Fruit fly (Drosophila melanogaster) whole organism, pupa: ENCODE results near the gene CG32152.
A peak's percentile ranks its signal among the peaks of the same experiment; 100 is the strongest.

Experiments
- CG12605 ChIP-seq: fragments of 200-800 bp; sonication (Bioruptor generic); IDR thresholded peaks from 2 replicates; pipeline ENCODE4 v1.3.6; 2022; ENCODE audit warnings: missing biosample characterization, missing genetic modification characterization
- CG15710 ChIP-seq: fragments of 200-800 bp; sonication (Bioruptor generic); optimal IDR thresholded peaks from 2 replicates; lab custom pipeline; 2018; ENCODE audit warnings: missing biosample characterization, mild to moderate bottlenecking, missing genetic modification characterization, moderate library complexity
- CG17806 ChIP-seq: fragments of 200-800 bp; sonication (Bioruptor generic); optimal IDR thresholded peaks from 2 replicates; lab custom pipeline; 2018; ENCODE audit warnings: missing biosample characterization, mild to moderate bottlenecking, missing genetic modification characterization, moderate library complexity
- CG8301 ChIP-seq: fragments of 200-800 bp; sonication (Bioruptor generic); optimal IDR thresholded peaks from 2 replicates; lab custom pipeline; 2018; ENCODE audit warnings: missing biosample characterization, mild to moderate bottlenecking, missing genetic modification characterization
- CG9948 ChIP-seq: fragments of 200-800 bp; sonication (Bioruptor generic); optimal IDR thresholded peaks from 2 replicates; lab custom pipeline; 2018; ENCODE audit warnings: missing biosample characterization, mild to moderate bottlenecking, missing genetic modification characterization, moderate library complexity
- D1 ChIP-seq: fragments of 200-800 bp; sonication (Bioruptor generic); optimal IDR thresholded peaks from 2 replicates; lab custom pipeline; 2018; ENCODE audit warnings: missing biosample characterization, mild to moderate bottlenecking, missing genetic modification characterization, moderate library complexity
- EcR ChIP-seq: fragments of 200-800 bp; sonication (Bioruptor generic); optimal IDR thresholded peaks from 3 replicates; lab custom pipeline; 2019; ENCODE audit warnings: missing biosample characterization, missing genetic modification characterization, mild to moderate bottlenecking, moderate library complexity, missing genetic modification reagents
- Ets98B ChIP-seq: fragments of 200-800 bp; sonication (Bioruptor generic); IDR thresholded peaks from 2 replicates; pipeline ENCODE4 v1.3.6; 2022; ENCODE audit warnings: missing biosample characterization, missing genetic modification characterization
- gl ChIP-seq: fragments of 200-800 bp; sonication (Bioruptor generic); optimal IDR thresholded peaks from 2 replicates; lab custom pipeline; 2018; ENCODE audit warnings: missing biosample characterization, mild to moderate bottlenecking, missing genetic modification characterization

- TF ChIP-seq CG17806 (peak; percentile 85), D1 (no peak), CG12605 (GFP tag; lab: Robert Waterston, UW) (peak; percentile 63), gl (peak; percentile 86), CG8301 (tag; lab: Kevin White, UChicago) (peak; percentile 91), CG15710 (tag; lab: Kevin White, UChicago) (peak; percentile 79), CG9948 (tag; lab: Kevin White, UChicago) (peak; percentile 83), Ets98B (peak; percentile 68), EcR (GFP tag; lab: Kevin White, UChicago) (peak; percentile 71)
Observed at dm6 chr3L:16128481-16128972, 15.3 kb downstream of the CG32152 start, which contains the start of gene Pgm1.
